Worm (Caenorhabditis elegans): Measurements from ENCODE around the gene Y48E1B.17.

Y48E1B.17 gene

DNA sequence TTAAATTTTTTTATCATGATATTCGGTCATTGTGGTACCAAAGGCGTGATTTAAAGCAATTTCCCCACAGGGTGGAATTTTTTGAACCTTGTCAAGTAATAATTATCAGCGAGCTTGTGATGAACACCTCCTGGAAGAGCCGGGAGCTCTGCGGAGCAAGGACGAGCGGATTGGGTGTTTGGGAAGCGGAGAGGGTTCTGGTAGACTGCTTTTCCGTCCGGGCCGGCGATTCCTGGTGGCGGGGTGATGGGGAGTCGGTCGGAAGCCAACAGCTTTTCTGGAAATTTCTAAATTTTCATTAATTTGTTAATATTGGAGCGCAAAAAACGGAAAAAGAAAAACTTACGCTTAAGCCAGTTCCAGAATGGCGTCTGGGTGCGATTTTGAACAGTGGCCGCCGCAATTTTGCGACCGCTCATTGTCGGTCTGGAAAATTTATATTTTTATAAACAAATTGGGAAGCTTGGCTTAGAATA lies 46.7 kb downstream of the Y48E1B.17 start, which contains the start of gene ndua-7:
TSS of gene ndua-7 (minus strand) at position 426 of the 476 bp plus-strand sequence.
- TF ChIP-seq unc-39 (tag; optimal IDR thresholded peaks at IDR 0.05), result no peak
- peak; percentile 88 for TF ChIP-seq set-16 (GFP tag; IDR thresholded peaks at IDR 0.05)

DNA sequence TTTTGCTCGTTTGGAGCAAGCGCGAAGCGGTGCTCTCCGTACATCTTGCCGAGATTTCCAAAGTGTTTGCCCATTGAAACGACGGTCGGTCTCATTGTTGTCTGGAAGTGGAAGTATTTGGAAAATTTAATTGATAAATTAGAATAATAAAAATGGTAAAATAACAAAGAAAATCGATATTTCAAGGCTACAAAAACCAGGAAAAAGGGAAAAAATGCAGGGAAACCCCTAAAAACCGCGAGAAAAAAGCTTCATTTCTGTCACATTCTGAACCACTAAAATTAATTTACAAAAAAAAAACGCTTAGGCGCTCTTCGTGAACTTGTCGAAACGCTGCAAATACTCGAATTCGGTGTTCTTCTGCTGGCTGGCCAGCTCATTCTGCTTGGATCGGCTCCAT lies 47.9 kb downstream of the Y48E1B.17 start, which contains the start of gene F45H10.2:
TSS of gene F45H10.2 (minus strand) at position 101 of the 400 bp plus-strand sequence.
- TF ChIP-seq hlh-11 (tag; optimal IDR thresholded peaks at IDR 0.05), result no peak
- TF ChIP-seq mxl-2 (GFP tag; conservative IDR thresholded peaks at IDR 0.05), result no peak
- TF ChIP-seq lin-38 (GFP tag; IDR thresholded peaks at IDR 0.05), result peak; percentile 30; the same call in 1 of the 2 replicates
- no peak for TF ChIP-seq nhr-10 (tag; optimal IDR thresholded peaks at IDR 0.05)

DNA sequence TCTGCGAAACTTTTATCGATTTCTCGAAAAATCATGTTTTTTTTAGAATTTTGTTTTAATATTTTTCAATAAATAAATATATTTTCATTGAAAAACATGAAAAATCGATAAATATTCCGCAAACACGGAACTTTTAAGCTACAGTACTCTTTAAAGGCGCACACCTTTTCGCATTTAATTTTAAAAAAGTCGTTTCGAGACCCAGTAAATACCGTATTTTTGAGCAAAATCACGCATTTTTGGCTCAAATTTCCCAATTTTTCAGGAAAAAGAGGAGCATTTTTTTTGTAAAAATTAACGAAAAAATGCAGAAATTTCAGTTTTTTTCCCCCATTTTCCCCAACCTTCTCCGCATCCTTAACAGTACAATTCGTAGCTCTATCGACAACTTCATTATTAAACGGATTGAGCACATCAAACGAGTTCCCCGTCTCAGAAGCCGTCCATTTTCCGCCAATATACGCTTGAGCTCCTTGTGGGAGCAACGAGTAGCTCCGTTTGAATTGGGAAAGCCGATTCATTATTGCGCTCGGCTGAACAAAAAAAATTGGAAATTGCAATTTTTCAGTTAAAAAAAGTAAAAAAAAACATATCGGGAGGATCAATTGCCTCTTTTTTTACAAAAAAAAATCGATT lies 49.5 kb downstream of the Y48E1B.17 start, which contains the start of gene alh-7:
TSS of gene alh-7 (minus strand) at position 533 of the 636 bp plus-strand sequence.
- TF ChIP-seq ama-1 (optimal IDR thresholded peaks at IDR 0.05), result peak; percentile 64
- TF ChIP-seq nhr-237 (tag; optimal IDR thresholded peaks at IDR 0.05), result no peak
- peak in 1 of 2 experiments; percentile 57 for TF ChIP-seq unc-62 (GFP tag; optimal IDR thresholded peaks at IDR 0.05 in 1 of 2)
- TF ChIP-seq unc-62 (tag; optimal IDR thresholded peaks at IDR 0.05), result no peak
- peak; percentile 33 for TF ChIP-seq Y5F2A.4 (GFP tag; optimal IDR thresholded peaks at IDR 0.05)
- no peak for TF ChIP-seq nhr-77 (tag; optimal IDR thresholded peaks at IDR 0.05)
- peak; percentile 60; the same call in 1 of the 2 replicates for TF ChIP-seq nhr-42 (GFP tag; IDR thresholded peaks at IDR 0.05)
- peak; percentile 32 for TF ChIP-seq lin-38 (GFP tag; IDR thresholded peaks at IDR 0.05)
- TF ChIP-seq php-3 (GFP tag; IDR thresholded peaks at IDR 0.05), result no peak

DNA sequence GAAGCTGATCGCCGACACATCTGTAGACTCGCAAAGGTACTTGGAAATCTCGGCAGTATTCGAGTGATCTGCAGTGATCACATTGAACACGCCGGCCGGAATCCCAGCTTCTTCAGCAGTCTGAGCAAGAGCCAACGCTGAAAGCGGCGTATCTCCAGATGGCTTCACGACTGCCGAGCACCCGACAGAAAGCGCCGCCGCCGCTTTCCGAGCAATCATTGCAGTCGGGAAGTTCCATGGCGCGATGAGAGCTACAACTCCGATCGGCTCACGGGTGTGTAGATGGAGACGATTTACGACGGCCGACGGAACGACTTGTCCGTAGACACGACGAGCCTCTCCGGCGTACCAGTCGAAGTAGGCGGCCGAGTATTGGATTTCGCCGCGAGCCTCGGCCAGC lies 51.0 kb downstream of the Y48E1B.17 start:
- TF ChIP-seq set-16 (GFP tag; IDR thresholded peaks at IDR 0.05) (peak; percentile 87), egl-43 (GFP tag; IDR thresholded peaks at IDR 0.05) (peak; percentile 23; the same call in 1 of the 2 replicates), F44E2.7 (GFP tag; IDR thresholded peaks at IDR 0.05) (no peak), daf-8 (GFP tag; IDR thresholded peaks at IDR 0.05) (0 out of 2 replicates have a peak, but pooled peaks have one; percentile 26), nhr-102 (tag; optimal IDR thresholded peaks at IDR 0.05) (no peak)

Measured in whole organism, L4 larva.